Fruit fly (Drosophila melanogaster): ENCODE data around the gene CG6048.
"Not testable (repeated sequence)": the region's sequence is repeated elsewhere in the genome, so short reads cannot be mapped to it uniquely, and the experiment has no call there.

CG6048 gene

dm6 chrX:5932345-5932995, 19.9 kb upstream of the CG6048 start:
- TF ChIP-seq sv (GFP tag; optimal IDR thresholded peaks at IDR 0.05) (no peak), psq (GFP tag; optimal IDR thresholded peaks at IDR 0.05) (peak; percentile 54), brk (GFP tag; optimal IDR thresholded peaks at IDR 0.05) (no peak), CG32264 (GFP tag; optimal IDR thresholded peaks at IDR 0.05) (no peak), usp (GFP tag; optimal IDR thresholded peaks at IDR 0.05) (no peak), Hnf4 (GFP tag; optimal IDR thresholded peaks at IDR 0.05) (peak; percentile 37), br (GFP tag; optimal IDR thresholded peaks at IDR 0.05) (peak; percentile 51), rgr (GFP tag; optimal IDR thresholded peaks at IDR 0.05) (peak; percentile 47), h (GFP tag; optimal IDR thresholded peaks at IDR 0.05) (peak; percentile 56), CG9705 (GFP tag; optimal IDR thresholded peaks at IDR 0.05) (peak; percentile 42), woc (GFP tag; optimal IDR thresholded peaks at IDR 0.05) (peak; percentile 58), ey (GFP tag; optimal IDR thresholded peaks at IDR 0.05) (peak; percentile 67), OdsH (GFP tag; optimal IDR thresholded peaks at IDR 0.05) (peak; percentile 45), fru (GFP tag; optimal IDR thresholded peaks at IDR 0.05) (peak; percentile 56), Sp1 (GFP tag; optimal IDR thresholded peaks at IDR 0.05) (peak; percentile 31), foxo (GFP tag; optimal IDR thresholded peaks at IDR 0.05) (peak in 1 of 2 experiments; percentile 65), dmrt93B (GFP tag; optimal IDR thresholded peaks at IDR 0.05) (peak; percentile 43), HLH106 (tag; optimal IDR thresholded peaks at IDR 0.05) (peak; percentile 58)

- TF ChIP-seq woc (GFP tag; optimal IDR thresholded peaks at IDR 0.05): no peak
- no peak for TF ChIP-seq Hr83 (GFP tag; optimal IDR thresholded peaks at IDR 0.05; ENCODE audit: poor library complexity, severe bottlenecking)
- TF ChIP-seq Sp1 (GFP tag; optimal IDR thresholded peaks at IDR 0.05): peak; percentile 63
- TF ChIP-seq Dfd (GFP tag; optimal IDR thresholded peaks at IDR 0.05): peak; percentile 59
These were observed 17.2 kb upstream of the CG6048 start for dm6 chrX:5935072-5935738.

dm6 chrX:5941824-5942223, 10.5 kb upstream of the CG6048 start:
- TF ChIP-seq sage (GFP tag; optimal IDR thresholded peaks at IDR 0.05) (peak; percentile 26), CG9705 (GFP tag; optimal IDR thresholded peaks at IDR 0.05) (no peak), tai (GFP tag; optimal IDR thresholded peaks at IDR 0.05) (no peak)

- not testable (repeated sequence) for TF ChIP-seq Hr83 (GFP tag; optimal IDR thresholded peaks at IDR 0.05; ENCODE audit: poor library complexity, severe bottlenecking); foxo (GFP tag; optimal IDR thresholded peaks at IDR 0.05); Myc (optimal IDR thresholded peaks at IDR 0.05)
These were observed 10.1 kb upstream of the CG6048 start, which contains the start of gene CG12728 for dm6 chrX:5942306-5942705. TSS of gene CG12728 (plus strand) at chrX:5942606.

dm6 chrX:5945052-5945830, 7.1 kb upstream of the CG6048 start, which contains the start of gene CG32756:
TSS of gene CG32756 (plus strand) at chrX:5945682.
- TF ChIP-seq Mio, br, ey (GFP tag; optimal IDR thresholded peaks at IDR 0.05): not testable (repeated sequence)

- TF ChIP-seq Hnf4 (GFP tag; optimal IDR thresholded peaks at IDR 0.05) (no peak), usp (GFP tag; optimal IDR thresholded peaks at IDR 0.05) (no peak), psq (GFP tag; optimal IDR thresholded peaks at IDR 0.05) (no peak), Sp1 (GFP tag; optimal IDR thresholded peaks at IDR 0.05) (no peak), Dfd (GFP tag; optimal IDR thresholded peaks at IDR 0.05) (no peak), lola (GFP tag; optimal IDR thresholded peaks at IDR 0.05) (no peak), CG9705 (GFP tag; optimal IDR thresholded peaks at IDR 0.05) (no peak), pan (optimal IDR thresholded peaks at IDR 0.05) (no peak), GATAd (GFP tag; optimal IDR thresholded peaks at IDR 0.05) (no peak)
These were observed 4.4 kb upstream of the CG6048 start, which contains the start of gene CG6041 for dm6 chrX:5947870-5948498. TSS of gene CG6041 (plus strand) at chrX:5948160.

All from whole organism, wandering third instar larva.